Worm (Caenorhabditis elegans) whole organism, L1 larva: Measurements from ENCODE around the gene F10E7.5.
"Not testable (repeated sequence)": the region's sequence is repeated elsewhere in the genome, so short reads cannot be mapped to it uniquely, and the experiment has no call there.

Experiments
- C34B4.2 ChIP-seq: sonication (generic microtip); optimal IDR thresholded peaks from 2 replicates; lab custom pipeline; 2017; ENCODE audit warnings: mild to moderate bottlenecking, missing genetic modification characterization, missing compliant biosample characterization
- Y116A8C.19 ChIP-seq: sonication (generic microtip); optimal IDR thresholded peaks from 2 replicates; lab custom pipeline; 2016; ENCODE audit warnings: missing compliant biosample characterization, missing genetic modification characterization, borderline replicate concordance
- alr-1 ChIP-seq: fragments of 200-800 bp; sonication (Bioruptor generic); optimal IDR thresholded peaks from 2 replicates; lab custom pipeline; 2018; ENCODE audit warnings: borderline replicate concordance, mild to moderate bottlenecking, missing genetic modification characterization, missing compliant biosample characterization
- blmp-1 ChIP-seq: fragments of 150-350 bp; optimal IDR thresholded peaks from 2 replicates; lab custom pipeline; 2014; ENCODE audit warnings: missing biosample characterization, missing genetic modification characterization
- ceh-8 ChIP-seq: fragments of 200-800 bp; sonication (Bioruptor generic); optimal IDR thresholded peaks from 2 replicates; lab custom pipeline; 2018; ENCODE audit warnings: mild to moderate bottlenecking, missing genetic modification characterization, moderate library complexity, missing compliant biosample characterization
- ceh-82 ChIP-seq, 3 experiments: fragments of 150-350 bp in 1 of 3; sonication (generic microtip) in 2 of 3; optimal IDR thresholded peaks; 2 replicates each; lab custom pipeline; 2014 to 2017; ENCODE audit warnings: missing biosample characterization in 3 of 3, missing genetic modification characterization in 3 of 3
- ceh-88 ChIP-seq: fragments of 200-800 bp; sonication (Bioruptor generic); IDR thresholded peaks from 2 replicates; pipeline ENCODE4 v1.3.6; 2022; ENCODE audit warnings: missing genetic modification characterization, missing compliant biosample characterization
- ces-1 ChIP-seq: fragments of 150-350 bp; optimal IDR thresholded peaks from 2 replicates; lab custom pipeline; 2014; ENCODE audit warnings: missing biosample characterization, missing genetic modification reagents, missing genetic modification characterization
- dpl-1 ChIP-seq, 3 experiments: fragments of 150-350 bp in 2 of 3; sonication (generic microtip) in 1 of 3; optimal IDR thresholded peaks; 2 replicates each; lab custom pipeline; 2014 to 2017; ENCODE audit warnings: missing biosample characterization in 3 of 3, missing genetic modification characterization in 3 of 3, missing genetic modification reagents in 3 of 3
- efl-1 ChIP-seq, 4 experiments: fragments of 150-350 bp; optimal IDR thresholded peaks in 3 of 4; peaks in 1 of 4; 1 replicate in 1 of 4; 2 replicates in 3 of 4; lab custom pipeline; 2014; ENCODE audit warnings: missing biosample characterization in 2 of 4, missing genetic modification characterization in 2 of 4, missing genetic modification reagents in 2 of 4
- elt-2 ChIP-seq: sonication (generic microtip); optimal IDR thresholded peaks from 2 replicates; lab custom pipeline; 2016; ENCODE audit warnings: missing genetic modification characterization, mild to moderate bottlenecking, inconsistent platforms, missing compliant biosample characterization, missing genetic modification reagents
- elt-3 ChIP-seq, 6 experiments: fragments of 150-350 bp in 1 of 6; sonication (generic microtip); optimal IDR thresholded peaks; 2 replicates each; lab custom pipeline; 2017 to 2018; ENCODE audit warnings: missing biosample characterization in 6 of 6, missing genetic modification characterization in 6 of 6, inconsistent platforms in 1 of 6
- fkh-10 ChIP-seq: sonication (generic microtip); optimal IDR thresholded peaks from 2 replicates; lab custom pipeline; 2017; ENCODE audit warnings: missing biosample characterization, missing genetic modification reagents, missing genetic modification characterization
- grh-1 ChIP-seq: fragments of 200-800 bp; sonication (Bioruptor generic); IDR thresholded peaks from 2 replicates; pipeline ENCODE4 v1.3.6; 2022; ENCODE audit warnings: missing genetic modification reagents, missing genetic modification characterization, missing compliant biosample characterization
- hlh-17 ChIP-seq: fragments of 200-800 bp; sonication (Bioruptor generic); optimal IDR thresholded peaks from 2 replicates; lab custom pipeline; 2018; ENCODE audit warnings: missing genetic modification characterization, mild to moderate bottlenecking, missing compliant biosample characterization, moderate library complexity, borderline replicate concordance
- hpl-2 ChIP-seq: fragments of 150-350 bp; optimal IDR thresholded peaks from 2 replicates; lab custom pipeline; 2014; ENCODE audit warnings: missing biosample characterization, missing genetic modification reagents, missing genetic modification characterization
- irx-1 ChIP-seq: sonication (generic microtip); optimal IDR thresholded peaks from 2 replicates; lab custom pipeline; 2016; ENCODE audit warnings: missing genetic modification characterization, missing compliant biosample characterization
- isw-1 ChIP-seq: fragments of 200-800 bp; sonication (Bioruptor generic); IDR thresholded peaks from 2 replicates; pipeline ENCODE4 v1.3.6; 2022; ENCODE audit warnings: missing genetic modification characterization, missing compliant biosample characterization
- jun-1 ChIP-seq: fragments of 150-350 bp; optimal IDR thresholded peaks from 2 replicates; lab custom pipeline; 2014; ENCODE audit warnings: missing biosample characterization, missing genetic modification reagents, missing genetic modification characterization
- lin-13 ChIP-seq: fragments of 150-350 bp; optimal IDR thresholded peaks from 2 replicates; lab custom pipeline; 2014; ENCODE audit warnings: missing biosample characterization, missing genetic modification reagents, missing genetic modification characterization
- lin-14 ChIP-seq: fragments of 200-800 bp; sonication (Bioruptor generic); optimal IDR thresholded peaks from 2 replicates; lab custom pipeline; 2018; ENCODE audit warnings: mild to moderate bottlenecking, missing genetic modification characterization, moderate library complexity, missing compliant biosample characterization
- lin-35 ChIP-seq, 2 experiments: fragments of 150-350 bp; optimal IDR thresholded peaks; 2 replicates each; lab custom pipeline; 2014; ENCODE audit warnings: missing biosample characterization in 2 of 2, missing genetic modification characterization in 2 of 2, missing genetic modification reagents in 2 of 2
- lir-3 ChIP-seq: sonication (generic microtip); optimal IDR thresholded peaks from 2 replicates; lab custom pipeline; 2016; ENCODE audit warnings: mild to moderate bottlenecking, missing genetic modification characterization, moderate library complexity, missing compliant biosample characterization; ENCODE audit not compliant: poor library complexity
- lsy-2 ChIP-seq, 2 experiments: fragments of 150-350 bp; optimal IDR thresholded peaks; 2 replicates each; lab custom pipeline; 2014; ENCODE audit warnings: missing biosample characterization in 2 of 2, missing genetic modification characterization in 2 of 2
- mdl-1 ChIP-seq, 2 experiments: fragments of 150-350 bp; optimal IDR thresholded peaks; 2 replicates each; lab custom pipeline; 2014 to 2017; ENCODE audit warnings: missing biosample characterization in 2 of 2, missing genetic modification characterization in 2 of 2, inconsistent platforms in 1 of 2
- mep-1 ChIP-seq: fragments of 150-350 bp; optimal IDR thresholded peaks from 2 replicates; lab custom pipeline; 2014; ENCODE audit warnings: missing biosample characterization, missing genetic modification characterization
- nhr-12 ChIP-seq: sonication (generic microtip); optimal IDR thresholded peaks from 2 replicates; lab custom pipeline; 2017; ENCODE audit warnings: missing biosample characterization, missing genetic modification characterization
- nhr-19 ChIP-seq: fragments of 200-800 bp; sonication (Bioruptor generic); conservative IDR thresholded peaks from 2 replicates; pipeline ENCODE4 v1.3.6; 2022; ENCODE audit warnings: missing genetic modification characterization, missing compliant biosample characterization
- nhr-20 ChIP-seq: sonication (generic microtip); optimal IDR thresholded peaks from 2 replicates; lab custom pipeline; 2016; ENCODE audit warnings: mild to moderate bottlenecking, missing genetic modification characterization, missing compliant biosample characterization
- nhr-237 ChIP-seq: fragments of 150-350 bp; optimal IDR thresholded peaks from 2 replicates; lab custom pipeline; 2014; ENCODE audit warnings: missing biosample characterization, missing genetic modification characterization
- nhr-47 ChIP-seq: sonication (generic microtip); optimal IDR thresholded peaks from 2 replicates; lab custom pipeline; 2016; ENCODE audit warnings: mild to moderate bottlenecking, missing genetic modification characterization, moderate library complexity, missing compliant biosample characterization
- nhr-71 ChIP-seq: sonication (generic microtip); optimal IDR thresholded peaks from 2 replicates; lab custom pipeline; 2016; ENCODE audit warnings: mild to moderate bottlenecking, missing genetic modification characterization, moderate library complexity, missing compliant biosample characterization
- nhr-77 ChIP-seq: fragments of 150-350 bp; optimal IDR thresholded peaks from 2 replicates; lab custom pipeline; 2014; ENCODE audit warnings: missing biosample characterization, missing genetic modification characterization
- nhr-85 ChIP-seq: sonication (generic microtip); peaks from one replicate; lab custom pipeline; 2016; ENCODE audit warnings: missing genetic modification characterization, inconsistent platforms, missing compliant biosample characterization
- pax-3 ChIP-seq: fragments of 200-800 bp; sonication (Bioruptor generic); optimal IDR thresholded peaks from 2 replicates; lab custom pipeline; 2018; ENCODE audit warnings: mild to moderate bottlenecking, missing genetic modification characterization, moderate library complexity, missing compliant biosample characterization
- rnt-1 ChIP-seq: sonication (generic microtip); optimal IDR thresholded peaks from 2 replicates; lab custom pipeline; 2016; ENCODE audit warnings: mild to moderate bottlenecking, missing genetic modification characterization, moderate library complexity, missing compliant biosample characterization
- snu-23 ChIP-seq: sonication (generic microtip); optimal IDR thresholded peaks from 2 replicates; lab custom pipeline; 2016; ENCODE audit warnings: missing genetic modification characterization, missing compliant biosample characterization
- sptf-1 ChIP-seq: fragments of 150-350 bp; optimal IDR thresholded peaks from 2 replicates; lab custom pipeline; 2014; ENCODE audit warnings: missing biosample characterization, missing genetic modification characterization
- sup-37 ChIP-seq: fragments of 200-800 bp; sonication (Bioruptor generic); optimal IDR thresholded peaks from 2 replicates; lab custom pipeline; 2018; ENCODE audit warnings: mild to moderate bottlenecking, missing genetic modification characterization, missing compliant biosample characterization
- swsn-7 ChIP-seq: sonication (generic microtip); optimal IDR thresholded peaks from 2 replicates; lab custom pipeline; 2016; ENCODE audit warnings: missing genetic modification characterization, missing compliant biosample characterization
- unc-98 ChIP-seq: fragments of 200-800 bp; sonication (Bioruptor generic); IDR thresholded peaks from 2 replicates; pipeline ENCODE4 v1.3.6; 2022; ENCODE audit warnings: missing genetic modification characterization, missing compliant biosample characterization
- vab-15 ChIP-seq: sonication (generic microtip); optimal IDR thresholded peaks from 2 replicates; lab custom pipeline; 2017; ENCODE audit warnings: missing genotype, mild to moderate bottlenecking, missing genetic modification characterization, missing compliant biosample characterization
- xbp-1 ChIP-seq: sonication (generic microtip); optimal IDR thresholded peaks from 2 replicates; lab custom pipeline; 2016; ENCODE audit warnings: missing genetic modification characterization, missing compliant biosample characterization
- ztf-11 ChIP-seq, 2 experiments: sonication (generic microtip); optimal IDR thresholded peaks; 2 replicates each; lab custom pipeline; 2016 to 2017; ENCODE audit warnings: missing genetic modification characterization in 2 of 2, missing biosample characterization in 1 of 2, missing compliant biosample characterization in 1 of 2

Gene F10E7.5

DNA sequence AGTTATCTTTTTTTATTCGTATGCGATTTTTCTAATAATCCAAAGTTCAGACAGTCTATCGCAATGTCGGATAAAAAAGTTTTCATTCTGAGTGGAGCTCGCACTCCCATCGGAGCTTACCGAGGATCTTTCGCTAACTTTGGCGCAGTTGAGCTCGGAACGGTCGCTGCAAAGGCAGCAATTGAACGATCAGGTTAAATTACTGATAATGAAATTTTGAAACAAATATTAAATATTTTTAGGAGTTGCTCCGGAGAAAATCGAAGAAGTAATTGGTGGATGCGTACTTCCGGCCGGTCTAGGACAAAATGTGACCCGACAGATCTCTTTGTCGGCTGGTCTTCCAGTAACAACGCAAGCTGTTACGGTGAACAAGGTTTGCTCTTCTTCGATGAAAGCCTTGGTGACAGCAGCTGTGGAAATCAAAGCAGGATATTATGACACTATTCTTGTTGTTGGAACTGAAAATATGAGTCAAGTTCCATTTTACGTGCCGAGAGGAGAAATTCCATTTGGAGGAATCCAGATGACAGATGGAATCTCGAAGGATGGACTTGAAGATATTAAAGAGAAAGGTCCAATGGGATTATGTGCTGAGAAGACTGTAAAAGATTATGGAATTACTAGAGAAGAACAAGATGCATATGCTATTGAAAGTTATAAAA lies 36.1 kb upstream of the F10E7.5 start, which contains the start of gene T02G5.7:
Gene T02G5.7, plus strand, starts transcription at position 51 of the 665 bp plus-strand sequence.
- TF ChIP-seq hpl-2 (GFP tag; lab: Kevin White, UChicago) (no peak), grh-1 (0 out of 2 replicates have a peak, but pooled peaks have one; percentile 5)

DNA sequence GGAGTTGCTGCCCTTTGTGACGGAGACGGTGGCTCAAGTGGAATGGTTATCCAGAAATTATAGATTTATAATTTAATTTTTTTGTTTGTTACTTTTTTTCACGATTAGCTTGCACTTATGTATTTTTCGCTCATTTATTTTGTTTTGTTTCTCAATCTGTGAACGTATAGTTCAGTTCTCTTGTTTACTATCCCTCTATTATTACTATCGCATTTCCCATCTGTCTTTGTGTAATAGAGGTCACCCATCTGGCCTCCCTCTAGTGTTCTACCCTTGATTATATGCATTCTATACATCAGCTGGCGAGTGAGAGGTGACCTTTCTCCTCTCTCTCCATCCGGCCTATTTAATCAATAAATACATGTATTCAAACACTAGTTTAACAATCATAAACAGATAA lies 27.8 kb upstream of the F10E7.5 start, which contains the start of the genes T02G5.14 and T02G5.15:
Gene T02G5.14, plus strand, starts transcription at position 301 of the 400 bp plus-strand sequence.
Gene T02G5.15, plus strand, starts transcription at position 301 of the 400 bp plus-strand sequence.
- not testable (repeated sequence) for TF ChIP-seq elt-2 (tag; lab: Kevin White, UChicago); mdl-1 (tag; optimal IDR thresholded peaks at IDR 0.05; lab: Kevin White, UChicago); fkh-10 (GFP tag; lab: Kevin White, UChicago)

DNA sequence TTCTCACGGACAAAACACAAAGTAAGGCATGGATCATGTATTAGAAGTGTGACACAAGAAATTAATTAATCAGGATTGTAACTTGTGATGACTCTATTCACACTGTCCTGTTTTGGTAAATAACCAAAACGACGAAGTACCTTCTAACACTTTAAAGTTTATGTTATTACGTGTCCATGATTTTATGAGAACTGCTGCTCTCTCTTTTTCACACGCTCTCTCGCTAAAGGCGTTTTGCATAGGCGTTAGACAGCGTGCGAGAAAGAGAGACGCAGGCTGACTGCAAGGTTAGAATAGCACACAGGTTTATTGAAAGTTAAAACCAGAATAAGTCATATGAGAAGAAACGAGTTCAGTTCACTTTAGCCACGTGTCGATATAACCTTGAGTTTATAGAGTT lies 21.7 kb upstream of the F10E7.5 start:
- TF ChIP-seq C34B4.2 (tag; lab: Kevin White, UChicago): no peak
- peak; percentile 0 for TF ChIP-seq irx-1
- no peak for TF ChIP-seq hlh-17 (GFP tag; lab: Kevin White, UChicago)
- peak; percentile 89 for TF ChIP-seq lin-14 (GFP tag; lab: Kevin White, UChicago)
- no peak for TF ChIP-seq lin-13 (GFP tag; lab: Kevin White, UChicago)
- TF ChIP-seq nhr-12: no peak
- TF ChIP-seq nhr-20 (tag; lab: Kevin White, UChicago): peak; percentile 83
- no peak for TF ChIP-seq elt-2 (tag; lab: Kevin White, UChicago)
- peak; percentile 58 for TF ChIP-seq xbp-1 (tag; lab: Kevin White, UChicago)
- TF ChIP-seq snu-23: peak; percentile 73
- peak; percentile 39 for TF ChIP-seq nhr-47 (tag; lab: Kevin White, UChicago)
- peak; percentile 12 for TF ChIP-seq rnt-1 (tag; lab: Kevin White, UChicago)
- TF ChIP-seq ces-1 (GFP tag; lab: Kevin White, UChicago): no peak
- peak; percentile 55 for TF ChIP-seq nhr-19 (GFP tag; lab: Robert Waterston, UW)
- TF ChIP-seq ceh-82 (tag; optimal IDR thresholded peaks at IDR 0.05; lab: Kevin White, UChicago): no peak
- TF ChIP-seq ztf-11 (tag; optimal IDR thresholded peaks at IDR 0.05; lab: Kevin White, UChicago): no peak
- TF ChIP-seq lsy-2 (tag; optimal IDR thresholded peaks at IDR 0.05; lab: Kevin White, UChicago): peak; percentile 26 to 54
- TF ChIP-seq dpl-1 (GFP tag; optimal IDR thresholded peaks at IDR 0.05; lab: Kevin White, UChicago): peak in 1 of 3 experiments; percentile 13
- TF ChIP-seq lin-35 (GFP tag; optimal IDR thresholded peaks at IDR 0.05; lab: Kevin White, UChicago): peak in 1 of 2 experiments; percentile 51
- peak; percentile 44 for TF ChIP-seq efl-1 (optimal IDR thresholded peaks at IDR 0.05; lab: Kevin White, UChicago)
- no peak for TF ChIP-seq efl-1 (GFP tag; optimal IDR thresholded peaks at IDR 0.05 in 1 of 2; lab: Kevin White, UChicago)
- peak; percentile 42 for TF ChIP-seq mep-1 (tag; lab: Kevin White, UChicago)
- TF ChIP-seq jun-1 (tag; lab: Kevin White, UChicago): no peak
- TF ChIP-seq sptf-1: no peak
- TF ChIP-seq fkh-10 (GFP tag; lab: Kevin White, UChicago): no peak
- peak; percentile 47 for TF ChIP-seq swsn-7 (tag; lab: Kevin White, UChicago)
- no peak for TF ChIP-seq alr-1
- TF ChIP-seq ceh-88 (GFP tag; lab: Robert Waterston, UW): peak; percentile 25; the same call in 1 of the 2 replicates
- TF ChIP-seq nhr-237 (tag; lab: Kevin White, UChicago): no peak
- peak; percentile 69 for TF ChIP-seq vab-15
- TF ChIP-seq lir-3 (tag; lab: Kevin White, UChicago): peak; percentile 41
- TF ChIP-seq isw-1: peak; percentile 12; the same call in 1 of the 2 replicates
- peak; percentile 12 for TF ChIP-seq blmp-1 (tag; lab: Kevin White, UChicago)
- no peak for TF ChIP-seq nhr-77
- peak; percentile 82 for TF ChIP-seq nhr-71 (tag; lab: Kevin White, UChicago)
- TF ChIP-seq ceh-8 (GFP tag; lab: Kevin White, UChicago): no peak
- no peak for TF ChIP-seq unc-98
- peak in 1 of 6 experiments; percentile 44 for TF ChIP-seq elt-3 (tag; optimal IDR thresholded peaks at IDR 0.05; lab: Kevin White, UChicago)
- peak; percentile 98 for TF ChIP-seq nhr-85 (tag; lab: Kevin White, UChicago)
- TF ChIP-seq Y116A8C.19 (tag; lab: Kevin White, UChicago): no peak
- TF ChIP-seq grh-1: peak; percentile 96
- peak in 1 of 2 experiments; percentile 38 for TF ChIP-seq mdl-1 (tag; optimal IDR thresholded peaks at IDR 0.05; lab: Kevin White, UChicago)
- peak; percentile 24 for TF ChIP-seq pax-3 (tag; lab: Kevin White, UChicago)
- TF ChIP-seq sup-37 (GFP tag; lab: Kevin White, UChicago): no peak
